Worm (Caenorhabditis elegans): ENCODE measurements around the gene Y50D4C.3.

- no peak for TF ChIP-seq lin-1 (GFP tag; IDR thresholded peaks at IDR 0.05)
- no peak for TF ChIP-seq aly-2 (tag; optimal IDR thresholded peaks at IDR 0.05)
- no peak for TF ChIP-seq nhr-111 (GFP tag; optimal IDR thresholded peaks at IDR 0.05)
- no peak for TF ChIP-seq jun-1 (tag; optimal IDR thresholded peaks at IDR 0.05)
Observed at ce11 chrV:990300-990699, 45.3 kb upstream of the Y50D4C.3 start.

All from whole organism, L4 larva.